Fruit fly (Drosophila melanogaster) whole organism, pupa: ENCODE measurements around the gene Pph13.

Source experiments
- CG10348 ChIP-seq: fragments of 200-800 bp; sonication (Bioruptor generic); IDR thresholded peaks from 2 replicates; pipeline ENCODE4 v1.3.6; 2022; ENCODE audit warnings: missing biosample characterization, missing genetic modification characterization
- CG12605 ChIP-seq: fragments of 200-800 bp; sonication (Bioruptor generic); IDR thresholded peaks from 2 replicates; pipeline ENCODE4 v1.3.6; 2022; ENCODE audit warnings: missing biosample characterization, missing genetic modification characterization
- CG13204 ChIP-seq: fragments of 200-800 bp; sonication (Bioruptor generic); optimal IDR thresholded peaks from 2 replicates; lab custom pipeline; 2018; ENCODE audit warnings: missing biosample characterization, mild to moderate bottlenecking, missing genetic modification characterization, moderate library complexity
- CG14655 ChIP-seq: fragments of 200-800 bp; sonication (Bioruptor generic); optimal IDR thresholded peaks from 3 replicates; lab custom pipeline; 2017; ENCODE audit warnings: mild to moderate bottlenecking, missing biosample characterization, missing genetic modification reagents, missing genetic modification characterization
- CG15710 ChIP-seq: fragments of 200-800 bp; sonication (Bioruptor generic); optimal IDR thresholded peaks from 2 replicates; lab custom pipeline; 2018; ENCODE audit warnings: missing biosample characterization, mild to moderate bottlenecking, missing genetic modification characterization, moderate library complexity
- CG17806 ChIP-seq: fragments of 200-800 bp; sonication (Bioruptor generic); optimal IDR thresholded peaks from 2 replicates; lab custom pipeline; 2018; ENCODE audit warnings: missing biosample characterization, mild to moderate bottlenecking, missing genetic modification characterization, moderate library complexity
- CG32121 ChIP-seq: fragments of 200-800 bp; sonication (Bioruptor generic); IDR thresholded peaks from 2 replicates; pipeline ENCODE4 v1.3.6; 2022; ENCODE audit warnings: missing biosample characterization, missing genetic modification characterization
- CG34367 ChIP-seq: fragments of 200-800 bp; sonication (Bioruptor generic); optimal IDR thresholded peaks from 2 replicates; lab custom pipeline; 2018; ENCODE audit warnings: missing biosample characterization, mild to moderate bottlenecking, missing genetic modification characterization
- CG4496 ChIP-seq: fragments of 200-800 bp; sonication (Bioruptor generic); IDR thresholded peaks from 3 replicates; pipeline ENCODE4 v1.3.6; 2022; ENCODE audit warnings: missing biosample characterization, missing genetic modification characterization
- CG8159 ChIP-seq: fragments of 200-800 bp; sonication (Bioruptor generic); optimal IDR thresholded peaks from 3 replicates; lab custom pipeline; 2018; ENCODE audit warnings: missing biosample characterization, mild to moderate bottlenecking, missing genetic modification characterization, moderate library complexity
- CG8301 ChIP-seq: fragments of 200-800 bp; sonication (Bioruptor generic); optimal IDR thresholded peaks from 2 replicates; lab custom pipeline; 2018; ENCODE audit warnings: missing biosample characterization, mild to moderate bottlenecking, missing genetic modification characterization
- CG9948 ChIP-seq: fragments of 200-800 bp; sonication (Bioruptor generic); optimal IDR thresholded peaks from 2 replicates; lab custom pipeline; 2018; ENCODE audit warnings: missing biosample characterization, mild to moderate bottlenecking, missing genetic modification characterization, moderate library complexity
- D1 ChIP-seq: fragments of 200-800 bp; sonication (Bioruptor generic); optimal IDR thresholded peaks from 2 replicates; lab custom pipeline; 2018; ENCODE audit warnings: missing biosample characterization, mild to moderate bottlenecking, missing genetic modification characterization, moderate library complexity
- EcR ChIP-seq: fragments of 200-800 bp; sonication (Bioruptor generic); optimal IDR thresholded peaks from 3 replicates; lab custom pipeline; 2019; ENCODE audit warnings: missing biosample characterization, missing genetic modification characterization, mild to moderate bottlenecking, moderate library complexity, missing genetic modification reagents
- Ets98B ChIP-seq: fragments of 200-800 bp; sonication (Bioruptor generic); IDR thresholded peaks from 2 replicates; pipeline ENCODE4 v1.3.6; 2022; ENCODE audit warnings: missing biosample characterization, missing genetic modification characterization
- Pif1A ChIP-seq: fragments of 200-800 bp; sonication (Bioruptor generic); optimal IDR thresholded peaks from 3 replicates; lab custom pipeline; 2016; ENCODE audit warnings: missing biosample characterization, missing genetic modification characterization
- Pif1B ChIP-seq: fragments of 200-800 bp; sonication (Bioruptor generic); optimal IDR thresholded peaks from 3 replicates; lab custom pipeline; 2016; ENCODE audit warnings: missing biosample characterization, missing genetic modification characterization
- Snoo ChIP-seq: fragments of 200-800 bp; sonication (Bioruptor generic); optimal IDR thresholded peaks from 3 replicates; lab custom pipeline; 2017; ENCODE audit warnings: missing biosample characterization, mild to moderate bottlenecking, missing genetic modification characterization, inconsistent platforms
- fd96Ca ChIP-seq: fragments of 200-800 bp; sonication (Bioruptor generic); IDR thresholded peaks from 3 replicates; pipeline ENCODE4 v1.3.6; 2022; ENCODE audit warnings: missing biosample characterization, missing genetic modification characterization
- gl ChIP-seq: fragments of 200-800 bp; sonication (Bioruptor generic); optimal IDR thresholded peaks from 2 replicates; lab custom pipeline; 2018; ENCODE audit warnings: missing biosample characterization, mild to moderate bottlenecking, missing genetic modification characterization
- rn ChIP-seq: fragments of 200-800 bp; sonication (Bioruptor generic); IDR thresholded peaks from 2 replicates; pipeline ENCODE4 v1.3.6; 2022; ENCODE audit warnings: missing biosample characterization, missing genetic modification characterization

Pph13 gene

dm6 chr2L:602439-602879 is 25.2 kb downstream of the Pph13 start, which contains the start of gene CG13689:
TSS of gene CG13689 (plus strand) at chr2L:602813.
- no peak for TF ChIP-seq Ets98B (GFP tag; lab: Robert Waterston, UW)
- no peak for TF ChIP-seq CG13204
- no peak for TF ChIP-seq CG17806 (tag; lab: Kevin White, UChicago)
- TF ChIP-seq CG15710 (tag; lab: Kevin White, UChicago): no peak
- TF ChIP-seq Pif1A (GFP tag; lab: Kevin White, UChicago): peak; percentile 2
- no peak for TF ChIP-seq EcR (GFP tag; lab: Kevin White, UChicago)
- TF ChIP-seq CG34367 (tag; lab: Kevin White, UChicago): no peak
- TF ChIP-seq CG12605 (GFP tag; lab: Robert Waterston, UW): no peak
- TF ChIP-seq CG4496 (GFP tag; lab: Robert Waterston, UW): no peak
- no peak for TF ChIP-seq CG8159 (tag; lab: Kevin White, UChicago)
- TF ChIP-seq CG32121 (GFP tag; lab: Robert Waterston, UW): no peak
- peak; percentile 65 for TF ChIP-seq D1 (tag; lab: Kevin White, UChicago)
- no peak for TF ChIP-seq CG9948 (tag; lab: Kevin White, UChicago)
- no peak for TF ChIP-seq fd96Ca (GFP tag; lab: Robert Waterston, UW)
- no peak for TF ChIP-seq gl (tag; lab: Kevin White, UChicago)
- no peak for TF ChIP-seq rn (GFP tag; lab: Robert Waterston, UW)
- TF ChIP-seq CG14655: no peak
- no peak for TF ChIP-seq CG10348 (GFP tag; lab: Robert Waterston, UW)
- TF ChIP-seq Pif1B (GFP tag; lab: Kevin White, UChicago): peak; percentile 26
- TF ChIP-seq Snoo (tag; lab: Kevin White, UChicago): no peak

DNA sequence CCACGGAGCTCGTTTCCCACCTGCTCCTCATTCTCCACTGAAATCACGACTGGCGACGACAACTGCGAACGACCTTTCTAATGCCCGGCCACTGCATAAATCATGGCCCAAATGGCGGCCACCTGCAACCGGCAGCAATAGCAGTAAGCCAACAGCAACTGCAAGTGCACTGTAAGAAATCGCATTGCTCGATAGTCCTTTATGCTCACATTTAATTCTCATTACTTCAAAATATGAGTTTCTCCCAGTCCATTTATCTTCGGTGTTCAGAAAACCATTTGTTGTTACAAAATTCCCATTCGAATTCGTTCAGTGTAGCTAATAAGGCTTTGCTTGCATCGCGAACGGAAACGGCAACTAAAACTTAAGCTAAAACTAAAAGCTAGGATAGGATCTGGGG is 26.8 kb downstream of the Pph13 start:
- TF ChIP-seq CG17806 (tag; lab: Kevin White, UChicago): peak; percentile 41
- TF ChIP-seq Pif1B (GFP tag; lab: Kevin White, UChicago): peak; percentile 1
- TF ChIP-seq Ets98B (GFP tag; lab: Robert Waterston, UW): peak; percentile 87
- TF ChIP-seq CG8301 (tag; lab: Kevin White, UChicago): peak; percentile 73
- TF ChIP-seq rn (GFP tag; lab: Robert Waterston, UW): no peak
- no peak for TF ChIP-seq CG8159 (tag; lab: Kevin White, UChicago)
- TF ChIP-seq EcR (GFP tag; lab: Kevin White, UChicago): no peak
- 0 out of 2 replicates have a peak, but pooled peaks have one; percentile 33 for TF ChIP-seq CG10348 (GFP tag; lab: Robert Waterston, UW)
- TF ChIP-seq CG4496 (GFP tag; lab: Robert Waterston, UW): peak; percentile 89
- TF ChIP-seq CG15710 (tag; lab: Kevin White, UChicago): no peak
- no peak for TF ChIP-seq Snoo (tag; lab: Kevin White, UChicago)
- no peak for TF ChIP-seq gl (tag; lab: Kevin White, UChicago)
- no peak for TF ChIP-seq D1 (tag; lab: Kevin White, UChicago)
- TF ChIP-seq CG12605 (GFP tag; lab: Robert Waterston, UW): peak; percentile 51; the same call in 1 of the 2 replicates
- TF ChIP-seq Pif1A (GFP tag; lab: Kevin White, UChicago): peak; percentile 23
- peak; percentile 86 for TF ChIP-seq fd96Ca (GFP tag; lab: Robert Waterston, UW)
- TF ChIP-seq CG9948 (tag; lab: Kevin White, UChicago): no peak
- peak; percentile 85 for TF ChIP-seq CG32121 (GFP tag; lab: Robert Waterston, UW)
- no peak for TF ChIP-seq CG13204
- peak; percentile 69 for TF ChIP-seq CG14655
- no peak for TF ChIP-seq CG34367 (tag; lab: Kevin White, UChicago)

DNA sequence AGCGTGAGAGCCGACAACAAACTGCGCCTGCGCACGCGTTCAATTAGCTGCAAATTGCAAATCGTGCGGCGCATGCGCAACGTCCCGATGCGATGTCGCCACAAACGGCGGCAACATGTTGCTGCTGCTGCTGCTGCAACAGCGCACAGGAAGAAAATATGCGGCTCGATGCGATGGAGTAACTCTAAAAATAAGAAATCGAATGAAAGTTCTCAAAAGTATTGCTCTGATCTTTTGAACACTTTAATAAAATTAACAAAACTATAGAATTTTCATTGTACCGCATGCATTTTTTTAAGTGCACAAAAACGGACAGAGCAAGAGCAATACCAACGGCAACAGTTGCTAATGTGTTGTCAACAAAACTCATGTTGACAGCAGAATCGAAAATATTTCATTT is 28.9 kb downstream of the Pph13 start:
- TF ChIP-seq Pif1A (GFP tag; lab: Kevin White, UChicago) (peak; percentile 73), CG17806 (tag; lab: Kevin White, UChicago) (peak; percentile 74), gl (tag; lab: Kevin White, UChicago) (no peak), rn (GFP tag; lab: Robert Waterston, UW) (peak; percentile 72), Ets98B (GFP tag; lab: Robert Waterston, UW) (peak; percentile 92), Pif1B (GFP tag; lab: Kevin White, UChicago) (peak; percentile 72), CG8301 (tag; lab: Kevin White, UChicago) (peak; percentile 89), CG13204 (no peak), CG9948 (tag; lab: Kevin White, UChicago) (peak; percentile 72), D1 (tag; lab: Kevin White, UChicago) (no peak), fd96Ca (GFP tag; lab: Robert Waterston, UW) (peak; percentile 93), EcR (GFP tag; lab: Kevin White, UChicago) (no peak), CG4496 (GFP tag; lab: Robert Waterston, UW) (peak; percentile 93), CG14655 (peak; percentile 88), CG8159 (tag; lab: Kevin White, UChicago) (peak; percentile 71), CG32121 (GFP tag; lab: Robert Waterston, UW) (peak; percentile 92), CG15710 (tag; lab: Kevin White, UChicago) (peak; percentile 75), CG34367 (tag; lab: Kevin White, UChicago) (peak; percentile 34), Snoo (tag; lab: Kevin White, UChicago) (peak; percentile 38), CG10348 (GFP tag; lab: Robert Waterston, UW) (peak; percentile 54; the same call in 1 of the 2 replicates), CG12605 (GFP tag; lab: Robert Waterston, UW) (peak; percentile 87)

dm6 chr2L:606952-607351 is 29.7 kb downstream of the Pph13 start:
- peak; percentile 35 for TF ChIP-seq CG34367 (tag; lab: Kevin White, UChicago)
- TF ChIP-seq CG17806 (tag; lab: Kevin White, UChicago): peak; percentile 50
- no peak for TF ChIP-seq CG13204
- TF ChIP-seq CG15710 (tag; lab: Kevin White, UChicago): peak; percentile 25
- peak; percentile 50 for TF ChIP-seq CG14655
- TF ChIP-seq CG8301 (tag; lab: Kevin White, UChicago): peak; percentile 24
- TF ChIP-seq CG8159 (tag; lab: Kevin White, UChicago): peak; percentile 41
- TF ChIP-seq CG9948 (tag; lab: Kevin White, UChicago): peak; percentile 38
- peak; percentile 19 for TF ChIP-seq Pif1B (GFP tag; lab: Kevin White, UChicago)
- TF ChIP-seq EcR (GFP tag; lab: Kevin White, UChicago): no peak
- peak; percentile 45 for TF ChIP-seq Pif1A (GFP tag; lab: Kevin White, UChicago)
